Worm (Caenorhabditis elegans) whole organism, L4 larva: ENCODE results near the gene F44E5.5.
"Not testable (repeated sequence)": the region's sequence is repeated elsewhere in the genome, so short reads cannot be mapped to it uniquely, and the experiment has no call there.

Experiments
- ces-1 ChIP-seq: fragments of 150-350 bp; sonication (generic microtip); optimal IDR thresholded peaks from 4 replicates; lab custom pipeline; 2014; ENCODE audit warnings: missing biosample characterization, missing genetic modification reagents, missing genetic modification characterization
- dmd-6 ChIP-seq: fragments of 200-800 bp; sonication (Bioruptor generic); IDR thresholded peaks from 2 replicates; pipeline ENCODE4 v1.3.6; 2022; ENCODE audit warnings: missing genetic modification reagents, missing genetic modification characterization, missing compliant biosample characterization

- peak; percentile 99 for TF ChIP-seq dmd-6
- TF ChIP-seq ces-1 (GFP tag; lab: Kevin White, UChicago): not testable (repeated sequence)
Measured at ce11 chrII:11759277-11759676, at the start of gene F44E5.5, which contains the start of gene F44E5.4.
